Fruit fly (Drosophila melanogaster) Kc167 (cell line): Measurements from ENCODE around the gene Sry-beta.

Experiments used
- Myc ChIP-seq: fragments of >200 bp; optimal IDR thresholded peaks from 2 replicates; lab custom pipeline; 2017; ENCODE audit warnings: missing external identifiers
- Sin3A ChIP-seq: fragments of >200 bp; optimal IDR thresholded peaks from 2 replicates; lab custom pipeline; 2018; ENCODE audit warnings: missing external identifiers
- h ChIP-seq: fragments of >200 bp; optimal IDR thresholded peaks from 3 replicates; lab custom pipeline; 2018; ENCODE audit warnings: missing external identifiers
- insv ChIP-seq: fragments of >200 bp; optimal IDR thresholded peaks from 3 replicates; lab custom pipeline; 2018; ENCODE audit warnings: missing external identifiers
- psq ChIP-seq: fragments of >200 bp; optimal IDR thresholded peaks from 2 replicates; lab custom pipeline; 2017; ENCODE audit warnings: missing external identifiers
- ttk ChIP-seq: sonication (Bioruptor generic); optimal IDR thresholded peaks from 2 replicates; lab custom pipeline; 2017; ENCODE audit warnings: missing external identifiers

Gene Sry-beta

DNA sequence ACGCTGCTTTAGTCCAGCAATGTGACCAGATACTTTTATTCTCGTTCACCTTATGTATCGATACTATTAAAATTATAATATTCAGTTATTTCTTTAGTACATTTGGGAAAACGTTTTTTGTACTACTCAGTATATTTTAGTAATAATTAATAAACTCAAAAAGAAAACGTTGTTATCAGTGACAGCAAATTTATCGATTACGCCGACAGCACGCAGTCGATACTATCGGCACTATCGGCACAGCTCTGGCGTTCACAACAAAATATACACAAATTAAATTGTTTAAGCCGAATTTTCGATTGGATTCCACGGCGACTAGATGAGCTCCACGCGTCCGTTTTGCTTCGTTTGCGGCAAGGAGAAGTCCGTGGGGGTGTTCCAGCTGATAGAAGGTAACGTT is at the start of gene Sry-beta, which contains the start of the genes janA and Sry-alpha:
TSS of gene Sry-beta (plus strand) at position 226 of the 400 bp plus-strand sequence.
TSS of gene janA (minus strand) at position 40 of the 400 bp plus-strand sequence.
TSS of gene Sry-alpha (plus strand) at position 226 of the 400 bp plus-strand sequence.
- TF ChIP-seq insv (no peak), h (lab: Kevin White, UChicago) (no peak), psq (lab: Kevin White, UChicago) (no peak), ttk (no peak), Myc (no peak), Sin3A (lab: Kevin White, UChicago) (no peak)

DNA sequence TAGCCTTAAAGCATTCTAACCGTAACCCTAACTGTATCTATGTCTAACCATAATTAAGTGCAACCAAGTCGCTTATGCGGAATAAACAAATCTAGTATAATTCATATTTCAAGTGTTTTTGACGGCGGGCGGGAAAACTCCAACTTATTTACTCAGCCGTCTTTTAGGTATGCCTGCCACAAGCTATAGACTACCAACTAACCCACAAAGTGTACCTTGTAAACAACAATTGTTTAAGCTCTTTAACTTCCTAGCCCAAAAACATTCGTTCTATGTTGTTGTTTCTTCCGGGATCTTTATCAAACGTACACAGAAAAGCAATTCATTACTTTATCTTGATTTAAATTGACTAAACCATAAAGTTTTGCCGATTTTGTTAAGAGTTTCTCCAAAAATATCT is 48.8 kb upstream of the Sry-beta start:
- no peak for TF ChIP-seq Myc
- TF ChIP-seq psq (lab: Kevin White, UChicago) = no peak
- no peak for TF ChIP-seq insv
- TF ChIP-seq Sin3A (lab: Kevin White, UChicago) = no peak
- no peak for TF ChIP-seq ttk
- TF ChIP-seq h (lab: Kevin White, UChicago) = no peak

DNA sequence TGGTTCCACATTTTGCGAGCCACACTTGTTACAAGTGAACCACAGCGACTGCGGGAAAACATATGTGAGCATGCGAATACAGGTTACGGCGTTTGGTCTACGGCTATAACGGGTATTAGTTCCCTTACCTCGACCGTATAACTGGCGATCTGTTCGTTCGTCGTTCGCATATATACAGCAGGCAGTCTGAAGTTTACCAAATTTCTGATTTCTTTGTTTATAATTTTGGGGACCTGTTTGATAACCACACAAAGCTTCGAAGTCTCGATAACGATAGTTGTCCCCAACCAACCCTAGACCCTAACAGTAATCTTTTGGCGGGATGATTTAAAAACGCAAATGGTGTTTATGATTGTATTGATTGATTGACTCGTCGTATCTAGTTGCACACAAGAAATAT is 46.4 kb upstream of the Sry-beta start, which contains the start of gene Acph-1:
TSS of gene Acph-1 (minus strand) at position 278 of the 400 bp plus-strand sequence.
- TF ChIP-seq ttk = no peak
- TF ChIP-seq h (lab: Kevin White, UChicago) = no peak
- no peak for TF ChIP-seq insv
- no peak for TF ChIP-seq Myc
- no peak for TF ChIP-seq Sin3A (lab: Kevin White, UChicago)
- TF ChIP-seq psq (lab: Kevin White, UChicago) = no peak

DNA sequence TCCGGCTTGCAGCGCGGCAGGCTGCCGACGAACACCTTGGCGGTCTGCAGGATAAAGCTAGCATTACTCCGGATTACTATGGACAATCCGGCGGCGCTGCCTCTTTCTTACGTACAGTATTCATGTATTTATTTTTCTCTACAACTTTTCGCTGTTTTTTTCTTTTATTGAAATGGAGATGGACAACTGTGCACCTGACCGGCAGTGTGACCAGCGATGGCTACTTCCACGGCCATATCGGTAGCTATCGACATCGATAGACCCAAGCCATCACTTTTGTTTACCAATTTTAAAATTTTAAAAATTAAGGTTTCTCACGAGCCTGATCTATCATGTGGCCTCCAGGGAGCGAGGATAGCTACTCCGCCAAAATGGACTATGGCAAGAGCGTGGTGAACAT is 44.5 kb upstream of the Sry-beta start, which contains the start of the genes CG7903 and Sas-6:
TSS of gene CG7903 (minus strand) at position 197 of the 400 bp plus-strand sequence.
TSS of gene Sas-6 (plus strand) at position 323 of the 400 bp plus-strand sequence.
- TF ChIP-seq insv (no peak), Sin3A (lab: Kevin White, UChicago) (no peak), ttk (no peak), psq (lab: Kevin White, UChicago) (no peak), Myc (no peak), h (lab: Kevin White, UChicago) (no peak)

DNA sequence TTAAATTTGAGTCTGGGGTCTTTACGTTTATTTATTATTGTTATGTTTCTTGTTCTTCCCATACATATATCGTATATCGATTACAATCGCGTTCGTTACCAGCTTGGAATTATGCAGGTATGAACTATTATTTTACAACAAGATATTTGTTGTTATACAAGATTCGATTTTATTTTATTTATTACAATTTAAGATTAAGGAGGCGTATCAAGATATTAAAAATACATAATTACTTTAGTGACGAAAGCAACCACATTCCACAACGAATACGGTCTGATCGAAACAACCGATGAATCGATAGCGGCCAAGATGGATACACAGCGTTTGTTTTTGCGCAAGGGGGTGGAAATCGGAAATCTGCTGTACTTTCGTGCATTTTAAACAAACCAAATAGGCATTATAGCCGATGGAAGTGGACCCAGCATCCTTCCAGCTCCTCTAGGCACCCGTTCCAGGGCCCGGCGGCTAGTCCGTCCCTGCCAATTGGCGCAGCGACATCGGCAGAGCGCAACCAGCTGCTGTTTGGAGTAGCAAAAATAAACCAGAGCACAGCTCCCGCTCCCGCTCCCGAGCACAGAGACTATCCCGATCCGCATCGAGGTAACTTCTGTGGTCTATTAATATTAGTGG is 41.8 kb upstream of the Sry-beta start, which contains the start of the genes CG15525 and CG11504:
TSS of gene CG15525 (minus strand) at position 70 of the 630 bp plus-strand sequence.
TSS of gene CG11504 (plus strand) at position 294 of the 630 bp plus-strand sequence.
- no peak for TF ChIP-seq h (lab: Kevin White, UChicago)
- no peak for TF ChIP-seq Sin3A (lab: Kevin White, UChicago)
- no peak for TF ChIP-seq psq (lab: Kevin White, UChicago)
- TF ChIP-seq Myc = no peak
- TF ChIP-seq insv = no peak
- TF ChIP-seq ttk = no peak

DNA sequence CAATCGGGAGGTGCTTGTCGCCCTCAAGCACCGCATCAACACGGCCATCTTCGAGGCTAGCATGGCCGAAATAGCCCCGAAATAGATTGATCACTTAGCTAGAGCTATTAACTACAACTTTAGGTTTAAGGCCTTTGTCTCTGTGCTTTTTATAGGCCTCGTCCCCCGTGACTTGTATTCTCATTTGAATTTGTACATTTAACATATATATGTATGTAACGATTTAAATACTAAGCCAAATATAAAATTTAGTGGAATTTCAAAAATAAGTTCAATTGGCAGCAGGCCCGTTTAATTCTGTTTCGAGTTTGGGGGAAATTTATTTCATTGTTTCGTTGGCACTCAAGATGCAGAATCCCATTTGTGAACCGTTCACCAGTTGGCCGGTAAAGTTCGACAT is 40.0 kb upstream of the Sry-beta start, which contains the start of gene CG34298:
TSS of gene CG34298 (plus strand) at position 301 of the 400 bp plus-strand sequence.
- no peak for TF ChIP-seq Myc
- TF ChIP-seq ttk = no peak
- no peak for TF ChIP-seq h (lab: Kevin White, UChicago)
- TF ChIP-seq psq (lab: Kevin White, UChicago) = no peak
- no peak for TF ChIP-seq insv
- TF ChIP-seq Sin3A (lab: Kevin White, UChicago) = no peak

DNA sequence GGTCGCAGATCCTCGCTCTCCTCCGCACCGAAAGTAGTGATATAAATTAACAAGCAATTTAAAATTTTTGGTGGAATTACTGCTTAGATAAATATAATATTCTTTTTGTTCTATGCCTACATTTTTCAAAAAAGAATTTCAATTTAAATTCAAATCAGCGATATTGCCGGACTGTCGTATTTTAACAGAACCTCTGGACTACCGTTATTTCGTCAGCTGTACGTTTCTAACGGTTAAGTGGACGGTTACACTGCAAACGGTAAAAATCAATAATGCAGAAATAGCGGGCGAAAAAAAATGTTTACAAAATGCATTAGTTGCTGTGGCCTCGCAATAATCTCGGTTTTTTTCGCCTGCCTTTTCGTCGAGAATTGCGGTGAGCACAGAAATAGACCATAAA is 39.2 kb upstream of the Sry-beta start, which contains the start of gene Tace:
TSS of gene Tace (plus strand) at position 245 of the 400 bp plus-strand sequence.
- no peak for TF ChIP-seq insv
- TF ChIP-seq ttk = no peak
- no peak for TF ChIP-seq Myc
- TF ChIP-seq h (lab: Kevin White, UChicago) = no peak
- TF ChIP-seq psq (lab: Kevin White, UChicago) = no peak
- no peak for TF ChIP-seq Sin3A (lab: Kevin White, UChicago)

DNA sequence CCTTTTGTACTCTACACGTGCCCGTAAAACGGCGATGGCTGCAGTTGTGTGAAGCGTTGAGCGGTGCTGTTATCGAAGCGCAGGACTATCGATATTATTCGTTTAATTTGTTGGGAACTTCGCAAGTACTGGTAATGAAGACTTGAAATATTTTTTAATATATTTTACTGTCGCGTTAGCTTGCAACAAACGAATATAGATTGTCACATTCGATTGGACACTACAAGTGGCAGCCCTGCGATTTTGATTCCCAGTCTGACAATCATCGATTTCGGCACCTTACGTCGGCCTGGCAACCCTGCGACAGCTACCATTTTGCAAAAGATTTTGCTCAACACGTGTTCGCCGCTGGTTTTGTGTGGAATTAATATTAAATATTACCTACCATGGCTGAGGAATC is 34.9 kb upstream of the Sry-beta start, which contains the start of the genes Nlp and Nph:
TSS of gene Nlp (plus strand) at position 138 of the 400 bp plus-strand sequence.
TSS of gene Nph (minus strand) at position 214 of the 400 bp plus-strand sequence.
- no peak for TF ChIP-seq ttk
- TF ChIP-seq h (lab: Kevin White, UChicago) = no peak
- no peak for TF ChIP-seq Sin3A (lab: Kevin White, UChicago)
- TF ChIP-seq Myc = no peak
- no peak for TF ChIP-seq psq (lab: Kevin White, UChicago)
- TF ChIP-seq insv = no peak

DNA sequence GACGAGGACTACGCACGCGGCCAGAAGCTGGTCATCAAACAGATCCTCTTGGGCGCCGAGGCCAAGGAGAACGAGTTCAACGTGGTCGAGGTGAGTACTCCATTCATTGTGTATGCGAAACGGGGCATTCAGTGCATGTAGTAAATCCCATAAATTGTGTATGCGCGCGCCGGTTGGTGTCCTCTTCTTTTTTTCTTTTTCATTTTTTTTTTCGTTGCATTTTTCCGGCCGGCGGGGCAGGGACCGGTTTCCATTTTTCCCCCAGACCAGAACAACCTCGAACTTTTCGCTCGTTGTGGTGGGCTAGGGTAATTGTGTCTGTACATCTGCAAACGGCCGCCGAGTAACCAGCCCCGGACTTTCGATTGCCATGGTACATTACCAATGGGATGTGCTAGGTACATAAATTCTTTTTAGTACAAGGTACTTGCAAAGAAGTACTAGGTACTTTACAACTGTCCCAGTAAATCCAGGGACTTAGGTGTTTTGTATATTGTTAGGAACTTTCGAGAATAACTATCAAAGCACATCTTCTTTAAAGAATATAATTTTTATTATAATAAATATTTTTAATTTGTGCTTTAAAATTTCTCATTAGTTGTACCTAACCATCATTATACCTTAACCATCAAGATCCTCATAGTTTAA is 34.1 kb upstream of the Sry-beta start:
- no peak for TF ChIP-seq psq (lab: Kevin White, UChicago)

DNA sequence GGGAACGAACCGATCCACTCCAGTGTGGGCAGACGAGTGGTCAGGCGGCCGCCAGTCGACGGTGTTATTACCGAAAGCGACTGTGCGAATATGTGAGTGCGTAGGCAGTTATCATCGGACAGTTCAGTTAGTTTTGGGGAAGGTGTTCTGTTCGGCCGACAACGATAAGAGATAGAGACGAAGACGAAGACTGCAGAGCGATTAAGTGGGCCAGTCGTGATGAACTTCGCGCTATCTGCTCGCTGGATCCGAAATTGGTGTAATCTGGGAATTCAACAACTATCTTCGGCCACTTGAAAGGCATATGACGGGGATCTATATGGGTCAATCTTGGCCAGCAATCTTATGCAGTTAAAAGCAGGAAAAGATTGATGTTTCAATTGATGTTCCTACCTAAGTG is 30.3 kb upstream of the Sry-beta start, which contains the start of gene CG7912:
TSS of gene CG7912 (minus strand) at position 17 of the 400 bp plus-strand sequence.
- TF ChIP-seq psq (lab: Kevin White, UChicago) (no peak), ttk (no peak), Sin3A (lab: Kevin White, UChicago) (no peak), insv (no peak)

DNA sequence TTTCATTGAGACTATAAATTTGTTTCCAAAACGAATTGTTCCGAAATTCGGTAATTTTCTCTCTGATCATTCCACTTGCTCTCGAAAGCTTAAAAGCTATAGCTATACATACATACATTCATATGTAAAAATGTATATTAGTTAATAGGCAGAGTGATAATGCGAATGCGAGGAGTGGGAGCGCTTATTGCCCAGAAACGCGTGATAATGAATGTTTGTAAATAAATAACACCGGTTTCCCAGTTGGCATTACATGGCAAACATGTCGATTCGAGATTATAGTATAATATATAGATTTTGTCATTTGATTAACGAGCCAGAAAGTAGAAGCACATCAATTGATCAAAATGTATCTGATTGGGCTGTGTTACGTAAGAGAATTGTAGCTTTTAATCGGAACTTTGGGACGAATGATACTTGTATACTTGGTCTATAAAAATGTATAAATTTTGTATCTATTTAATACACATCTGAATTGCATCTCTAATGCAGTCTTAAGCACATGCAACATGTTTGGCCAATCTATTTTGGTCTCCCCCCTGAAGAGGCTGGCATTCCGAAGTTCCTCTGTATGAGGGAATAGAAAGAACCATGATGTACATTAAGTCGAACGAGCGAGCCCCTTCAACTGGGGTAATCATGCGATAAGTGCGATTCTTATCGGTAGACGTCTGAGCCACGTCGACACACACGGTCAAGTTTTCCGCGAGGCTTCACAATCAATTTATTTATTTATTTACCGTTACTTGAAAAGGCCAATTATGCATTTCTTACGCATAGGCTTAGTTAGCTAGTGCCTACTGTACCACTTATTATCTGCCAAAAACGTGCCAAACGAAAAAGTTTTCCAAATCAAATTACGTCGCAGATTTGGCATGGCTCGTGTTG is 26.7 kb upstream of the Sry-beta start:
- no peak for TF ChIP-seq insv
- no peak for TF ChIP-seq Sin3A (lab: Kevin White, UChicago)
- no peak for TF ChIP-seq Myc
- TF ChIP-seq psq (lab: Kevin White, UChicago) = no peak
